Worm (Caenorhabditis elegans): Measurements from ENCODE around the gene F58H1.6.

F58H1.6 gene

DNA sequence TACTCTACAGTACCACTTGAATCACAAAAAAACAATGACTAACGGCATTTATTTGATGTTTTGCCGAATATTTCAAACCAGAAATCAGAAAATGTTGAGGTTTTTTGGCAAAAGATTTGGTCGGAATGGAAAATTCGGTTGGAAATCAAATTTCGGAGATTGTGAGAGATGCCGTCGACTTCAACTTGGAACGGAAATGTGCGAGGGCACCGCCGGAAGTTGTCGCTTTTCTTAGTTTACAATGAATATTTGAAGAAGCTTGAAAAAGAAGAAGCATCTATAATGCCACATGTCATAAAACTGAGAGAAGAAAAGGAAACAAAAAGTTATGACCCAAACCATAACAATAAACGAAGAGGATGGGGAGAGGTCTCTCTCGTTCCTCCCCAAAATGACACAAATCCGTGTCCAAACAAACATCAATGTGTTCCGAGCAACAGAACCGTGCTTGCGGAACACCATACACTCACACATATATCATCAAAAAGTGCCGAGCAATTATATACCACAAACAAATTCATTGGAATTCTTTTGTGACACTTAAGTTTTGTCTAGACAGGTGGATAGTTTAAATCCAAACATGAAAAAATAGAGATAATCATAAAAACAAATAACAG, 48.2 kb downstream of the F58H1.6 start:
- TF ChIP-seq scrt-1 (GFP tag; IDR thresholded peaks at IDR 0.05) (no peak), tbx-37 (GFP tag; conservative IDR thresholded peaks at IDR 0.05) (no peak), ceh-36 (tag; optimal IDR thresholded peaks at IDR 0.05) (no peak), ama-1 (optimal IDR thresholded peaks at IDR 0.05) (no peak), aly-1 (tag; optimal IDR thresholded peaks at IDR 0.05) (no peak)

DNA sequence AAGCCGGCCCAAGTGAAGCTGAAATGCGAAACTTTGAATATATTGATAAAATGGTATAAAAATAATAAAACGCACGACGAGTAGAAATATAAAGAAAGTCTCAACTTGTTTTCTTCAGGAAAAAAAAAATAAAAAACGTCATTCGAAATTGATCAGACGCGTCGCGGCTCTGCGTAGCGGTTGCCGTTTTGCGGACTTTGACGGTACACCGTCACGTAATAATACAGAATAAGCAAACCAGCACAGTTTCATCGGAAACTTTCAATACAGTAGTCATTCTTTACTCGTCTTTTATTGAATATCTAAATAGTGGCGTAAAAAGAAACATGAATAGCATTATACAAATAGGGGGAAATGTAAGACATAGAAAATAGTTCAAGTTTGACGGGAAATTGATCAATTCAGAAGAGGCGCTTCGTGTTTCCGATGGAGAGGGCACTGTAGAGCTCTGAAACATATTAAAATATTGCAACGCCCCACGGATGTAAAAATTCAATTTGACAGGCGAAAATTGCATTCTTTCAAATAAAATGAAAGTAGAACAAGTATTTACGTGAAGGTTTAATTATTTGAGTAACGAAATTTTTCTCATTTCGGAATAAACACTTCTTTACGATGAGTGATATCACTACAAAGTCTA, 51.4 kb downstream of the F58H1.6 start, which contains the start of the genes cyl-1 and C52E4.7:
Gene cyl-1 (minus strand): TSS at position 18 of the 640 bp plus-strand sequence.
Gene C52E4.7 (plus strand): TSS at position 590 of the 640 bp plus-strand sequence.
- no peak for TF ChIP-seq tbx-37 (GFP tag; conservative IDR thresholded peaks at IDR 0.05)
- no peak for TF ChIP-seq ets-7 (tag; optimal IDR thresholded peaks at IDR 0.05)
- TF ChIP-seq ceh-36 (tag; optimal IDR thresholded peaks at IDR 0.05) = no peak
- no peak for TF ChIP-seq ceh-13 (GFP tag; optimal IDR thresholded peaks at IDR 0.05)
- no peak for TF ChIP-seq ama-1 (optimal IDR thresholded peaks at IDR 0.05)
- no peak for TF ChIP-seq hmbx-1 (tag; optimal IDR thresholded peaks at IDR 0.05)
